Fruit fly (Drosophila melanogaster): ENCODE data around the gene TpnC73F.

dm6 chr3L:17007496-17007895 lies 38.4 kb upstream of the TpnC73F start:
- TF ChIP-seq CG3919 (GFP tag; optimal IDR thresholded peaks at IDR 0.05) (no peak), CG6854 (GFP tag; optimal IDR thresholded peaks at IDR 0.05) (no peak), Smox (GFP tag; optimal IDR thresholded peaks at IDR 0.05) (no peak), CG32006 (GFP tag; optimal IDR thresholded peaks at IDR 0.05) (no peak), Gug (GFP tag; IDR thresholded peaks at IDR 0.05) (no peak), CG1621 (tag; optimal IDR thresholded peaks at IDR 0.05) (no peak), Sox15 (GFP tag; optimal IDR thresholded peaks at IDR 0.05) (no peak), CG8632 (GFP tag; optimal IDR thresholded peaks at IDR 0.05) (no peak), salr (GFP tag; optimal IDR thresholded peaks at IDR 0.05) (no peak)

Measured in whole organism, prepupa.